Worm (Caenorhabditis elegans): ENCODE data around the gene gck-1.

The gck-1 gene

ce11 chrV:8932318-8932717 lies 15.3 kb upstream of the gck-1 start, which contains the start of gene H14N18.2:
H14N18.2 (plus strand) TSS chrV:8932618.
- TF ChIP-seq sea-2 (GFP tag; optimal IDR thresholded peaks at IDR 0.05) (no peak), ztf-11 (tag; optimal IDR thresholded peaks at IDR 0.05) (no peak), fkh-10 (GFP tag; optimal IDR thresholded peaks at IDR 0.05) (no peak), hmg-11 (tag; optimal IDR thresholded peaks at IDR 0.05) (no peak), lin-15B (tag; optimal IDR thresholded peaks at IDR 0.05) (no peak)

ce11 chrV:8934264-8934663 lies 13.3 kb upstream of the gck-1 start:
- no peak for TF ChIP-seq egl-5 (tag; optimal IDR thresholded peaks at IDR 0.05)
- no peak for TF ChIP-seq nhr-237 (tag; optimal IDR thresholded peaks at IDR 0.05)
- no peak for TF ChIP-seq skn-1 (tag; optimal IDR thresholded peaks at IDR 0.05)
- no peak for TF ChIP-seq aly-2 (tag; optimal IDR thresholded peaks at IDR 0.05)
- TF ChIP-seq zag-1 (tag; optimal IDR thresholded peaks at IDR 0.05), result no peak
- peak; percentile 6 for TF ChIP-seq elt-2 (tag; optimal IDR thresholded peaks at IDR 0.05)
- TF ChIP-seq mml-1 (tag; optimal IDR thresholded peaks at IDR 0.05), result no peak
- peak; percentile 63 for TF ChIP-seq ama-1 (optimal IDR thresholded peaks at IDR 0.05)
- no peak for TF ChIP-seq nhr-12 (tag; optimal IDR thresholded peaks at IDR 0.05)

ce11 chrV:8935104-8935503 lies 12.5 kb upstream of the gck-1 start:
- TF ChIP-seq elt-3 (tag; optimal IDR thresholded peaks at IDR 0.05) (peak in 1 of 3 experiments; percentile 17), nhr-25 (tag; optimal IDR thresholded peaks at IDR 0.05) (peak; percentile 42), lin-15B (tag; optimal IDR thresholded peaks at IDR 0.05) (no peak), nhr-23 (tag; optimal IDR thresholded peaks at IDR 0.05) (peak; percentile 37), nhr-76 (tag; optimal IDR thresholded peaks at IDR 0.05) (no peak), ceh-82 (tag; optimal IDR thresholded peaks at IDR 0.05) (no peak), elt-2 (tag; optimal IDR thresholded peaks at IDR 0.05) (peak; percentile 42), nfya-1 (tag; optimal IDR thresholded peaks at IDR 0.05; ENCODE audit: insufficient read depth) (peak; percentile 18)

- TF ChIP-seq fkh-10 (GFP tag; optimal IDR thresholded peaks at IDR 0.05), result no peak
- TF ChIP-seq nhr-77 (tag; optimal IDR thresholded peaks at IDR 0.05), result no peak
- no peak for TF ChIP-seq nhr-67 (tag; optimal IDR thresholded peaks at IDR 0.05)
- TF ChIP-seq unc-39 (tag; optimal IDR thresholded peaks at IDR 0.05), result no peak
- no peak for TF ChIP-seq daf-12 (tag; optimal IDR thresholded peaks at IDR 0.05)
- peak; percentile 43 for TF ChIP-seq tbx-2 (tag; optimal IDR thresholded peaks at IDR 0.05)
- TF ChIP-seq pha-4 (tag; optimal IDR thresholded peaks at IDR 0.05), result peak; percentile 81
- peak; percentile 5 for TF ChIP-seq mml-1 (tag; optimal IDR thresholded peaks at IDR 0.05)
- TF ChIP-seq zag-1 (tag; optimal IDR thresholded peaks at IDR 0.05), result no peak
- TF ChIP-seq ceh-16 (tag; optimal IDR thresholded peaks at IDR 0.05), result no peak
- TF ChIP-seq elt-3 (tag; optimal IDR thresholded peaks at IDR 0.05), result peak; percentile 31 to 67 (median 56)
- TF ChIP-seq nhr-28 (tag; optimal IDR thresholded peaks at IDR 0.05), result no peak
- TF ChIP-seq unc-62 (GFP tag; optimal IDR thresholded peaks at IDR 0.05), result peak; percentile 70
- no peak for TF ChIP-seq egl-5 (tag; optimal IDR thresholded peaks at IDR 0.05)
- TF ChIP-seq eor-1 (tag; optimal IDR thresholded peaks at IDR 0.05), result peak in 1 of 2 experiments; percentile 51
- TF ChIP-seq lin-15B (tag; optimal IDR thresholded peaks at IDR 0.05), result peak; percentile 26
- peak; percentile 83 for TF ChIP-seq lsy-12 (tag; optimal IDR thresholded peaks at IDR 0.05)
- peak; percentile 78 for TF ChIP-seq nfya-1 (tag; optimal IDR thresholded peaks at IDR 0.05; ENCODE audit: insufficient read depth)
- TF ChIP-seq nhr-12 (tag; optimal IDR thresholded peaks at IDR 0.05), result no peak
- no peak for TF ChIP-seq mdl-1 (tag; optimal IDR thresholded peaks at IDR 0.05)
- no peak for TF ChIP-seq ceh-82 (tag; optimal IDR thresholded peaks at IDR 0.05)
- TF ChIP-seq fos-1 (tag; optimal IDR thresholded peaks at IDR 0.05), result peak; percentile 56
- peak; percentile 2 for TF ChIP-seq elt-1 (tag; optimal IDR thresholded peaks at IDR 0.05)
- TF ChIP-seq nhr-43 (tag; optimal IDR thresholded peaks at IDR 0.05; ENCODE audit: poor library complexity, severe bottlenecking), result peak; percentile 90
- TF ChIP-seq ceh-9 (tag; optimal IDR thresholded peaks at IDR 0.05), result no peak
- peak; percentile 68 for TF ChIP-seq nhr-11 (tag; optimal IDR thresholded peaks at IDR 0.05)
- TF ChIP-seq R02D3.7 (tag; optimal IDR thresholded peaks at IDR 0.05), result peak; percentile 48
- TF ChIP-seq snpc-4 (tag; optimal IDR thresholded peaks at IDR 0.05), result no peak
- no peak for TF ChIP-seq fkh-2 (tag; optimal IDR thresholded peaks at IDR 0.05)
- TF ChIP-seq jun-1 (tag; optimal IDR thresholded peaks at IDR 0.05), result peak; percentile 86
- no peak for TF ChIP-seq ztf-4 (tag; optimal IDR thresholded peaks at IDR 0.05)
- TF ChIP-seq elt-2 (tag; optimal IDR thresholded peaks at IDR 0.05), result peak; percentile 84
- TF ChIP-seq ztf-11 (tag; optimal IDR thresholded peaks at IDR 0.05), result no peak
- no peak for TF ChIP-seq aly-2 (tag; optimal IDR thresholded peaks at IDR 0.05)
- no peak for TF ChIP-seq sea-2 (GFP tag; optimal IDR thresholded peaks at IDR 0.05)
- no peak for TF ChIP-seq nhr-76 (tag; optimal IDR thresholded peaks at IDR 0.05)
- TF ChIP-seq pqm-1 (tag; optimal IDR thresholded peaks at IDR 0.05), result peak; percentile 35
- TF ChIP-seq lin-39 (tag; optimal IDR thresholded peaks at IDR 0.05), result peak; percentile 44
- TF ChIP-seq nhr-25 (tag; optimal IDR thresholded peaks at IDR 0.05), result peak; percentile 92
- TF ChIP-seq nhr-237 (tag; optimal IDR thresholded peaks at IDR 0.05), result no peak
- TF ChIP-seq ZK546.5 (tag; optimal IDR thresholded peaks at IDR 0.05), result no peak
- no peak for TF ChIP-seq skn-1 (tag; optimal IDR thresholded peaks at IDR 0.05)
- TF ChIP-seq hmg-11 (tag; optimal IDR thresholded peaks at IDR 0.05), result no peak
- peak; percentile 80 for TF ChIP-seq ceh-28 (tag; optimal IDR thresholded peaks at IDR 0.05)
Measured at ce11 chrV:8936184-8936589, 11.4 kb upstream of the gck-1 start, which contains the start of gene unc-23. unc-23 (plus strand) TSS chrV:8936359.
